Fruit fly (Drosophila melanogaster) whole organism, wandering third instar larva: ENCODE measurements around the gene CG5111.

Experiments used
- Abd-B ChIP-seq: fragments of >200 bp; optimal IDR thresholded peaks from 2 replicates; lab custom pipeline; 2017; ENCODE audit warnings: missing biosample characterization, missing genetic modification characterization
- CrebA ChIP-seq: fragments of 200-800 bp; sonication (Bioruptor generic); optimal IDR thresholded peaks from 2 replicates; lab custom pipeline; 2016; ENCODE audit warnings: missing biosample characterization, mild to moderate bottlenecking, missing genetic modification characterization, borderline replicate concordance
- Dfd ChIP-seq: fragments of >200 bp; optimal IDR thresholded peaks from 2 replicates; lab custom pipeline; 2017; ENCODE audit warnings: missing biosample characterization, missing genetic modification characterization
- GATAd ChIP-seq: sonication (Bioruptor generic); optimal IDR thresholded peaks from 2 replicates; lab custom pipeline; 2016; ENCODE audit warnings: missing biosample characterization, missing genetic modification characterization
- Hr78 ChIP-seq: fragments of >200 bp; optimal IDR thresholded peaks from 2 replicates; lab custom pipeline; 2017; ENCODE audit warnings: missing biosample characterization, missing genetic modification characterization
- Myc ChIP-seq: fragments of >200 bp; optimal IDR thresholded peaks from 2 replicates; lab custom pipeline; 2017
- dl ChIP-seq, 2 experiments: fragments of 175-275, 200-275 bp in 1 of 2; fragments of 200-275 bp in 1 of 2; sonication (Bioruptor generic); optimal IDR thresholded peaks; lab custom pipeline; 2018; ENCODE audit warnings: mild to moderate bottlenecking in 2 of 2, missing biosample characterization in 2 of 2, missing genetic modification characterization in 2 of 2, moderate library complexity in 2 of 2; ENCODE audit not compliant: partially characterized antibody in 2 of 2, insufficient read depth in 1 of 2
- fru ChIP-seq: fragments of 200-800 bp; sonication (Bioruptor generic); optimal IDR thresholded peaks from 3 replicates; lab custom pipeline; 2016; ENCODE audit warnings: missing biosample characterization, mild to moderate bottlenecking, missing genetic modification characterization
- sage ChIP-seq: fragments of 200-800 bp; sonication (Bioruptor generic); optimal IDR thresholded peaks from 2 replicates; lab custom pipeline; 2016; ENCODE audit warnings: missing biosample characterization, mild to moderate bottlenecking, missing genetic modification characterization

- TF ChIP-seq GATAd (no peak), fru (GFP tag; lab: Kevin White, UChicago) (no peak), Hr78 (GFP tag; lab: Kevin White, UChicago) (no peak), dl (GFP tag; optimal IDR thresholded peaks at IDR 0.05; lab: Kevin White, UChicago; ENCODE audit: insufficient read depth in 1 of 2, partially characterized antibody in 2 of 2) (no peak), CrebA (GFP tag; lab: Kevin White, UChicago) (no peak), sage (GFP tag; lab: Kevin White, UChicago) (no peak), Myc (no peak), Abd-B (no peak), Dfd (no peak)
Measured at dm6 chr3R:25532406-25533225, 26.5 kb downstream of the CG5111 start.
